Fruit fly (Drosophila melanogaster): ENCODE results near the gene yellow-h.

Gene yellow-h

DNA sequence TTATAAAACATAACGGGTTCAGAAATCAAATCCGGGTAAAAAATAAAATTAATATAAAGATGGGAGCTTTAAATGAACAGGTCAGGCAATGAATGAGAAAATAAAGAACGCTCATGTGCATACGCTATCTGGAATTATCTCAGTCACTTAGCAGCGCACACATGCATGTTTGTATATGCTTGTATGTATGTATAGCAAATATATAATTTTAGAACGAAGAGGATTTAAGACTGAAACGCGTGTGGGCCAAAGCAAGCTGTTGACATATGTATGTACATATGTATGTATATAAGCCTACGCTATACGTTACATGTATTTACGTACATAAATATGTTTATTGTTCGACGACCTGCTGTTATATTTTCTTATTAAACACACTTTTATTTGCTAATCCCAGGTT, 1.9 kb upstream of the yellow-h start (continued):
- TF ChIP-seq CG10979 (tag; optimal IDR thresholded peaks at IDR 0.05) (no peak), cas (GFP tag; IDR thresholded peaks at IDR 0.05) (no peak), CG11398 (GFP tag; optimal IDR thresholded peaks at IDR 0.05) (no peak), CG18262 (tag; optimal IDR thresholded peaks at IDR 0.05) (peak; percentile 48), Atf-2 (GFP tag; optimal IDR thresholded peaks at IDR 0.05) (peak; percentile 8), bbx (GFP tag; IDR thresholded peaks at IDR 0.05; ENCODE audit: partially characterized antibody) (no peak), ftz-f1 (GFP tag; optimal IDR thresholded peaks at IDR 0.05) (no peak), CG18599 (GFP tag; optimal IDR thresholded peaks at IDR 0.05) (no peak), al (GFP tag; IDR thresholded peaks at IDR 0.05) (no peak), Hsf (GFP tag; optimal IDR thresholded peaks at IDR 0.05) (no peak), run (tag; optimal IDR thresholded peaks at IDR 0.05) (no peak), Mrtf (GFP tag; IDR thresholded peaks at IDR 0.05) (no peak), Gsc (GFP tag; IDR thresholded peaks at IDR 0.05) (no peak), Atf6 (GFP tag; IDR thresholded peaks at IDR 0.05) (no peak), Hand (GFP tag; optimal IDR thresholded peaks at IDR 0.05) (no peak), CG12299 (tag; optimal IDR thresholded peaks at IDR 0.05) (peak; percentile 37), CG14667 (GFP tag; IDR thresholded peaks at IDR 0.05) (no peak), CG4707 (GFP tag; optimal IDR thresholded peaks at IDR 0.05) (no peak), CG15011 (GFP tag; optimal IDR thresholded peaks at IDR 0.05) (peak; percentile 34), esg (GFP tag; conservative IDR thresholded peaks at IDR 0.05) (no peak), CG9437 (GFP tag; optimal IDR thresholded peaks at IDR 0.05) (no peak), CG17912 (GFP tag; optimal IDR thresholded peaks at IDR 0.05) (peak; percentile 24), CG10959 (GFP tag; IDR thresholded peaks at IDR 0.05) (no peak), CG3407 (GFP tag; optimal IDR thresholded peaks at IDR 0.05) (peak; percentile 32), Lpt (GFP tag; optimal IDR thresholded peaks at IDR 0.05) (no peak), Gug (GFP tag; IDR thresholded peaks at IDR 0.05) (no peak), sisA (GFP tag; IDR thresholded peaks at IDR 0.05) (no peak), gro (GFP tag; optimal IDR thresholded peaks at IDR 0.05) (no peak), cato (GFP tag; optimal IDR thresholded peaks at IDR 0.05; ENCODE audit: borderline replicate concordance) (no peak), CG17802 (tag; optimal IDR thresholded peaks at IDR 0.05) (no peak), CG6254 (GFP tag; optimal IDR thresholded peaks at IDR 0.05) (peak; percentile 1), p53 (GFP tag; optimal IDR thresholded peaks at IDR 0.05) (no peak), CG9727 (GFP tag; optimal IDR thresholded peaks at IDR 0.05) (no peak), CG31365 (tag; optimal IDR thresholded peaks at IDR 0.05) (no peak), fu2 (GFP tag; optimal IDR thresholded peaks at IDR 0.05) (no peak), cwo (GFP tag; optimal IDR thresholded peaks at IDR 0.05) (no peak), croc (GFP tag; conservative IDR thresholded peaks at IDR 0.05) (no peak), fd96Cb (tag; optimal IDR thresholded peaks at IDR 0.05) (no peak), gfzf (GFP tag; optimal IDR thresholded peaks at IDR 0.05) (no peak), Vsx1 (GFP tag; optimal IDR thresholded peaks at IDR 0.05) (peak; percentile 49), CG18011 (GFP tag; optimal IDR thresholded peaks at IDR 0.05) (no peak), CG7987 (GFP tag; optimal IDR thresholded peaks at IDR 0.05) (no peak), shn (GFP tag; optimal IDR thresholded peaks at IDR 0.05) (no peak), fd64A (GFP tag; optimal IDR thresholded peaks at IDR 0.05) (no peak), CG43689 (GFP tag; IDR thresholded peaks at IDR 0.05) (no peak), Hmx (GFP tag; optimal IDR thresholded peaks at IDR 0.05) (no peak), CG13296 (GFP tag; optimal IDR thresholded peaks at IDR 0.05) (peak; percentile 57), jumu (GFP tag; optimal IDR thresholded peaks at IDR 0.05) (no peak), Sox102F (GFP tag; optimal IDR thresholded peaks at IDR 0.05) (no peak), CoRest (tag; optimal IDR thresholded peaks at IDR 0.05) (no peak), maf-S (GFP tag; optimal IDR thresholded peaks at IDR 0.05) (no peak), CG10274 (GFP tag; optimal IDR thresholded peaks at IDR 0.05) (no peak)

Data from whole organism, embryonic.